Fruit fly (Drosophila melanogaster) whole organism, embryonic: Measurements from ENCODE around the gene CG31041.

Experiments used
- CG1233 ChIP-seq: fragments of 200-800 bp; sonication (Bioruptor generic); optimal IDR thresholded peaks from 4 replicates; lab custom pipeline; 2018; ENCODE audit warnings: missing biosample characterization, mild to moderate bottlenecking, missing genetic modification characterization
- CG14050 ChIP-seq: fragments of 200-800 bp; sonication (Bioruptor generic); IDR thresholded peaks from 3 replicates; pipeline ENCODE4 v1.3.6; 2022; ENCODE audit warnings: missing biosample characterization, missing genetic modification characterization
- CG43689 ChIP-seq: fragments of 200-800 bp; sonication (Bioruptor generic); IDR thresholded peaks from 2 replicates; pipeline ENCODE4 v1.3.6; 2022; ENCODE audit warnings: missing biosample characterization, missing genetic modification characterization
- Doc3 ChIP-seq: fragments of 200-800 bp; sonication (Bioruptor generic); IDR thresholded peaks from 3 replicates; pipeline ENCODE4 v1.3.6; 2022; ENCODE audit warnings: missing biosample characterization, missing genetic modification characterization; ENCODE audit not compliant: partially characterized antibody
- aop ChIP-seq: fragments of 200-800 bp; sonication (Bioruptor generic); IDR thresholded peaks from 2 replicates; pipeline ENCODE4 v1.3.6; 2022; ENCODE audit warnings: missing biosample characterization, missing genetic modification characterization
- her ChIP-seq: fragments of 200-800 bp; sonication (Bioruptor generic); optimal IDR thresholded peaks from 2 replicates; lab custom pipeline; 2016; ENCODE audit warnings: missing biosample characterization, missing genetic modification characterization
- kah ChIP-seq: fragments of 200-800 bp; sonication (Bioruptor generic); optimal IDR thresholded peaks from 2 replicates; lab custom pipeline; 2018; ENCODE audit warnings: missing biosample characterization, mild to moderate bottlenecking, missing genetic modification characterization
- sna ChIP-seq: fragments of 200-800 bp; sonication (Bioruptor generic); IDR thresholded peaks from 2 replicates; pipeline ENCODE4 v1.3.6; 2022; ENCODE audit warnings: missing biosample characterization, missing genetic modification characterization; ENCODE audit not compliant: partially characterized antibody
- sob ChIP-seq: fragments of 200-800 bp; sonication (Bioruptor generic); IDR thresholded peaks from 2 replicates; pipeline ENCODE4 v1.3.6; 2022; ENCODE audit warnings: missing biosample characterization, missing genetic modification characterization

DNA sequence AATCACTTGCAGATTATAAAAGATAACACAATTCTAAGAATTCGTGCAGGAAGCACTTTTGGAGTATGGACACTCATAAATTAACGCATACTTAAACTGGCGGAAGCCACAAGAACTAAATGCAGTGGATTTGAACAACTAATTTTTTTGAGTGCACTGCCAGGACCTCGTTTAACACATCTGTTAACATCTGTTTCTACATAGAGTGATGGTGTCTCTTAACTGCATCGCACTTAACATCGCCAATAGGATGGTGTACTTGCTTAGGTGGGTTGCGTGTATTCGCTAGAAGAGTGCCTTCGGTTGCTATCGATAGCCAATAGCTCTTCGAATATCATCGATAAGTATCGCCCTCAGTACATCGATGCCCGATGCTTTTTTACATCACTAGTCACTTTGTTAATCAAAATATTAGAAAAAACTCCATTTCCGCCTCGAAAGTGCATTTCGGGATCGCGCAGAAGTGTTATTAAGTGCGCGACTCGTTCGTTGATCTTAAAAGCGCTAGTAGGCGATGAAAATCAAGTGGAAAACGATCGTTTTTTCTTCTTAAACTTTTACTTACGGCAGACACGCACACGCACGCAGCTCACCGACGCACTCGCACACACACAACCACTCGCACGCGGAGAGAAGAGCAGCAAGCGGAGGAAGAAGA is 904 bp upstream of the CG31041 start, which contains the start of gene alph:
- TF ChIP-seq CG1233 (no peak), her (GFP tag; lab: Kevin White, UChicago) (no peak), aop (GFP tag; lab: Robert Waterston, UW) (no peak), kah (GFP tag; lab: Kevin White, UChicago) (no peak), Doc3 (GFP tag; lab: Robert Waterston, UW) (peak; percentile 92), sob (GFP tag; lab: Robert Waterston, UW) (peak; percentile 54), CG14050 (no peak), CG43689 (GFP tag; lab: Robert Waterston, UW) (no peak), sna (peak; percentile 93)
